Worm (Caenorhabditis elegans) whole organism, young adult: ENCODE data around the gene ucr-2.2.

Source experiments
- B0336.3 ChIP-seq: fragments of 200-800 bp; sonication (Bioruptor generic); IDR thresholded peaks from 2 replicates; pipeline ENCODE4 v1.3.6; 2022; ENCODE audit warnings: missing genetic modification characterization, missing compliant biosample characterization
- F39B2.1 ChIP-seq: fragments of 200-800 bp; sonication (Bioruptor generic); IDR thresholded peaks from 2 replicates; pipeline ENCODE4 v1.3.6; 2022; ENCODE audit warnings: missing genetic modification reagents, missing genetic modification characterization, missing compliant biosample characterization
- Y95B8A.8 ChIP-seq: fragments of 200-800 bp; sonication (Bioruptor generic); IDR thresholded peaks from 2 replicates; pipeline ENCODE4 v1.3.6; 2022; ENCODE audit warnings: missing genetic modification reagents, missing genetic modification characterization, missing compliant biosample characterization
- hmg-20 ChIP-seq: fragments of 200-800 bp; sonication (Bioruptor generic); IDR thresholded peaks from 2 replicates; pipeline ENCODE4 v1.3.6; 2022; ENCODE audit warnings: missing genetic modification reagents, missing genetic modification characterization, missing compliant biosample characterization
- nhr-120 ChIP-seq: fragments of 200-800 bp; sonication (Bioruptor generic); IDR thresholded peaks from 2 replicates; pipeline ENCODE4 v1.3.6; 2022; ENCODE audit warnings: missing genetic modification characterization, missing compliant biosample characterization
- sea-2 ChIP-seq: fragments of 200-800 bp; sonication (Bioruptor generic); IDR thresholded peaks from 2 replicates; pipeline ENCODE4 v1.3.6; 2022; ENCODE audit warnings: missing genetic modification characterization, missing compliant biosample characterization
- unc-62 ChIP-seq: fragments of 150-350 bp; optimal IDR thresholded peaks from 2 replicates; lab custom pipeline; 2014; ENCODE audit warnings: missing biosample characterization, missing genetic modification reagents, missing genetic modification characterization
- ztf-28 ChIP-seq: fragments of 200-800 bp; sonication (Bioruptor generic); IDR thresholded peaks from 2 replicates; pipeline ENCODE4 v1.3.6; 2022; ENCODE audit warnings: missing genetic modification reagents, missing genetic modification characterization, missing compliant biosample characterization

DNA sequence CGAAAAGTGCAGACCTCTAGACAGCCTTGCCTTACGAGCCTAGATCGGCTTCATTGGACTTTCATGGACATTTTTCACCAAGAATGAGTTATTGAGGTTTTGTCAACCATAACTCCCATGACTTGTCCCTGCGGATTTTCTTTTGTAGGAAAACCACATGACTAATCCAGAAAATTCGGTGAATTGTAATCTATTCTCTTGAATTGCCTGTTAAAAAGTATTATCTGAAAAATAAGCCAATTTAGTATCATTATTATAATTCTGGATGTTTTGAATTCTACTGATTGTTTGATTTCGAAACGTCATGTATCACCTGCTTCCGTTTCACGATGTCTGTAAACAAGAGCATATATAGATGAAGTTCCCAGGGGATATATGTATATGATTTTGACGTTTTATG lies 14.8 kb downstream of the ucr-2.2 start:
- TF ChIP-seq F39B2.1 (no peak), unc-62 (GFP tag; lab: Kevin White, UChicago) (no peak), B0336.3 (GFP tag; lab: Robert Waterston, UW) (no peak), nhr-120 (GFP tag; lab: Robert Waterston, UW) (no peak), sea-2 (GFP tag; lab: Robert Waterston, UW) (no peak), Y95B8A.8 (GFP tag; lab: Robert Waterston, UW) (no peak), ztf-28 (GFP tag; lab: Robert Waterston, UW) (no peak), hmg-20 (GFP tag; lab: Robert Waterston, UW) (no peak)
